Fruit fly (Drosophila melanogaster) whole organism, embryonic: ENCODE measurements around the gene cass.

Experiments used
- Abd-B ChIP-seq: fragments of 200-800 bp; sonication (Bioruptor generic); optimal IDR thresholded peaks from 2 replicates; lab custom pipeline; 2018; ENCODE audit warnings: missing biosample characterization, mild to moderate bottlenecking, missing genetic modification characterization, moderate library complexity
- Adf1 ChIP-seq: fragments of 200-800 bp; sonication (Bioruptor generic); IDR thresholded peaks from 2 replicates; pipeline ENCODE4 v1.3.6; 2022; ENCODE audit warnings: missing biosample characterization, missing genetic modification characterization
- Asciz ChIP-seq: fragments of 200-800 bp; sonication (Bioruptor generic); optimal IDR thresholded peaks from 2 replicates; lab custom pipeline; 2017; ENCODE audit warnings: missing biosample characterization, mild to moderate bottlenecking, missing genetic modification characterization, missing genetic modification reagents
- C15 ChIP-seq: fragments of 200-800 bp; sonication (Bioruptor generic); IDR thresholded peaks from 3 replicates; pipeline ENCODE4 v1.3.6; 2022; ENCODE audit warnings: missing biosample characterization, missing genetic modification characterization
- CG10565 ChIP-seq: fragments of 200-800 bp; sonication (Bioruptor generic); optimal IDR thresholded peaks from 3 replicates; lab custom pipeline; 2016; ENCODE audit warnings: missing biosample characterization, mild to moderate bottlenecking, missing genetic modification characterization
- CG12299 ChIP-seq: fragments of 200-800 bp; sonication (Bioruptor generic); optimal IDR thresholded peaks from 2 replicates; lab custom pipeline; 2018; ENCODE audit warnings: missing biosample characterization, mild to moderate bottlenecking, missing genetic modification characterization
- CG12942 ChIP-seq: fragments of 200-800 bp; sonication (Bioruptor generic); optimal IDR thresholded peaks from 3 replicates; lab custom pipeline; 2016; ENCODE audit warnings: missing biosample characterization, missing genetic modification characterization
- CG13624 ChIP-seq: fragments of 200-800 bp; sonication (Bioruptor generic); optimal IDR thresholded peaks from 2 replicates; lab custom pipeline; 2016; ENCODE audit warnings: missing biosample characterization, missing genetic modification characterization
- CG14860 ChIP-seq: fragments of 200-800 bp; sonication (Bioruptor generic); IDR thresholded peaks from 3 replicates; pipeline ENCODE4 v1.3.6; 2022; ENCODE audit warnings: missing biosample characterization, missing genetic modification characterization; ENCODE audit not compliant: partially characterized antibody
- CG16813 ChIP-seq: fragments of 200-800 bp; sonication (Bioruptor generic); IDR thresholded peaks from 3 replicates; pipeline ENCODE4 v1.3.6; 2022; ENCODE audit warnings: missing biosample characterization, missing genetic modification characterization; ENCODE audit not compliant: partially characterized antibody
- CG17186 ChIP-seq: fragments of 200-800 bp; sonication (Bioruptor generic); optimal IDR thresholded peaks from 3 replicates; lab custom pipeline; 2017; ENCODE audit warnings: missing biosample characterization, missing genetic modification reagents, missing genetic modification characterization
- CG17912 ChIP-seq: fragments of 200-800 bp; sonication (Bioruptor generic); optimal IDR thresholded peaks from 2 replicates; lab custom pipeline; 2018; ENCODE audit warnings: missing biosample characterization, mild to moderate bottlenecking, missing genetic modification characterization
- CG1792 ChIP-seq: fragments of 200-800 bp; sonication (Bioruptor generic); optimal IDR thresholded peaks from 2 replicates; lab custom pipeline; 2016; ENCODE audit warnings: missing biosample characterization, missing genetic modification characterization
- CG18476 ChIP-seq: fragments of 200-800 bp; sonication (Bioruptor generic); optimal IDR thresholded peaks from 2 replicates; lab custom pipeline; 2016; ENCODE audit warnings: missing biosample characterization, mild to moderate bottlenecking, missing genetic modification characterization
- CG2116 ChIP-seq: fragments of 200-800 bp; sonication (Bioruptor generic); optimal IDR thresholded peaks from 3 replicates; lab custom pipeline; 2018; ENCODE audit warnings: missing biosample characterization, mild to moderate bottlenecking, missing genetic modification characterization
- CG2678 ChIP-seq: fragments of 200-800 bp; sonication (Bioruptor generic); optimal IDR thresholded peaks from 3 replicates; lab custom pipeline; 2019; ENCODE audit warnings: missing biosample characterization, mild to moderate bottlenecking, missing genetic modification characterization, moderate library complexity
- CG30403 ChIP-seq: fragments of 200-800 bp; sonication (Bioruptor generic); optimal IDR thresholded peaks from 3 replicates; lab custom pipeline; 2016; ENCODE audit warnings: missing biosample characterization, missing genetic modification characterization
- CG32767 ChIP-seq: fragments of 200-800 bp; sonication (Bioruptor generic); IDR thresholded peaks from 2 replicates; pipeline ENCODE4 v1.3.6; 2022; ENCODE audit warnings: missing biosample characterization, missing genetic modification characterization
- CG3281 ChIP-seq: fragments of 200-800 bp; sonication (Bioruptor generic); optimal IDR thresholded peaks from 3 replicates; lab custom pipeline; 2017; ENCODE audit warnings: missing biosample characterization, mild to moderate bottlenecking, missing genetic modification characterization
- CG33557 ChIP-seq: fragments of 200-800 bp; sonication (Bioruptor generic); optimal IDR thresholded peaks from 2 replicates; lab custom pipeline; 2019; ENCODE audit warnings: missing biosample characterization, mild to moderate bottlenecking, missing genetic modification characterization, moderate library complexity
- CG43689 ChIP-seq: fragments of 200-800 bp; sonication (Bioruptor generic); IDR thresholded peaks from 2 replicates; pipeline ENCODE4 v1.3.6; 2022; ENCODE audit warnings: missing biosample characterization, missing genetic modification characterization
- CG4730 ChIP-seq: fragments of 200-800 bp; sonication (Bioruptor generic); IDR thresholded peaks from 2 replicates; pipeline ENCODE4 v1.3.6; 2022; ENCODE audit warnings: missing biosample characterization, missing genetic modification characterization
- CG5953 ChIP-seq: fragments of 200-800 bp; sonication (Bioruptor generic); IDR thresholded peaks from 2 replicates; pipeline ENCODE4 v1.3.6; 2022; ENCODE audit warnings: missing biosample characterization, missing genetic modification characterization
- CG7745 ChIP-seq: fragments of 200-800 bp; sonication (Bioruptor generic); optimal IDR thresholded peaks from 2 replicates; lab custom pipeline; 2018; ENCODE audit warnings: missing biosample characterization, mild to moderate bottlenecking, missing genetic modification characterization, moderate library complexity
- CG9727 ChIP-seq: fragments of 200-800 bp; sonication (Bioruptor generic); optimal IDR thresholded peaks from 3 replicates; lab custom pipeline; 2017; ENCODE audit warnings: missing biosample characterization, mild to moderate bottlenecking, missing genetic modification characterization
- CG9876 ChIP-seq: fragments of 200-800 bp; sonication (Bioruptor generic); optimal IDR thresholded peaks from 2 replicates; lab custom pipeline; 2016; ENCODE audit warnings: missing biosample characterization, missing genetic modification characterization
- Dbx ChIP-seq: fragments of 200-800 bp; sonication (Bioruptor generic); IDR thresholded peaks from 3 replicates; pipeline ENCODE4 v1.3.6; 2022; ENCODE audit warnings: missing biosample characterization, missing genetic modification characterization
- Dip2 ChIP-seq: fragments of 200-800 bp; sonication (Bioruptor generic); IDR thresholded peaks from 2 replicates; pipeline ENCODE4 v1.3.6; 2022; ENCODE audit warnings: missing biosample characterization, missing genetic modification characterization
- Fer1 ChIP-seq: fragments of 200-800 bp; sonication (Bioruptor generic); optimal IDR thresholded peaks from 2 replicates; lab custom pipeline; 2017; ENCODE audit warnings: missing biosample characterization, mild to moderate bottlenecking, missing genetic modification characterization
- Fer2 ChIP-seq: fragments of 200-800 bp; sonication (Bioruptor generic); optimal IDR thresholded peaks from 2 replicates; lab custom pipeline; 2018; ENCODE audit warnings: missing biosample characterization, mild to moderate bottlenecking, missing genetic modification characterization, moderate library complexity
- Hr39 ChIP-seq: fragments of >200 bp; optimal IDR thresholded peaks from 2 replicates; lab custom pipeline; 2017
- Lpt ChIP-seq: fragments of >200 bp; optimal IDR thresholded peaks from 2 replicates; lab custom pipeline; 2018; ENCODE audit warnings: missing biosample characterization, missing genetic modification characterization
- Mes4 ChIP-seq: fragments of 200-800 bp; sonication (Bioruptor generic); optimal IDR thresholded peaks from 2 replicates; lab custom pipeline; 2016; ENCODE audit warnings: missing biosample characterization, missing genetic modification characterization
- NC2α ChIP-seq: fragments of 200-800 bp; sonication (Bioruptor generic); optimal IDR thresholded peaks from 2 replicates; lab custom pipeline; 2016; ENCODE audit warnings: missing biosample characterization, missing genetic modification characterization
- Spps ChIP-seq: fragments of 200-800 bp; sonication (Bioruptor generic); optimal IDR thresholded peaks from 2 replicates; lab custom pipeline; 2018; ENCODE audit warnings: missing biosample characterization, mild to moderate bottlenecking, missing genetic modification characterization
- ab ChIP-seq: fragments of 200-800 bp; sonication (Bioruptor generic); optimal IDR thresholded peaks from 2 replicates; lab custom pipeline; 2016; ENCODE audit warnings: missing biosample characterization, missing genetic modification characterization
- ap ChIP-seq: fragments of 200-800 bp; sonication (Bioruptor generic); IDR thresholded peaks from 2 replicates; pipeline ENCODE4 v1.3.6; 2022; ENCODE audit warnings: missing biosample characterization, missing genetic modification characterization
- ato ChIP-seq: fragments of 200-800 bp; sonication (Bioruptor generic); IDR thresholded peaks from 2 replicates; pipeline ENCODE4 v1.3.6; 2022; ENCODE audit warnings: missing biosample characterization, missing genetic modification characterization; ENCODE audit not compliant: partially characterized antibody
- dmrt11E ChIP-seq: fragments of 200-800 bp; sonication (Bioruptor generic); optimal IDR thresholded peaks from 3 replicates; lab custom pipeline; 2018; ENCODE audit warnings: missing biosample characterization, mild to moderate bottlenecking, missing genetic modification characterization, moderate library complexity
- dysf ChIP-seq: fragments of 200-800 bp; sonication (Bioruptor generic); IDR thresholded peaks from 3 replicates; pipeline ENCODE4 v1.3.6; 2022; ENCODE audit warnings: missing biosample characterization, missing genetic modification characterization
- ewg ChIP-seq: fragments of 200-800 bp; sonication (Bioruptor generic); optimal IDR thresholded peaks from 3 replicates; lab custom pipeline; 2017; ENCODE audit warnings: mild to moderate bottlenecking, missing biosample characterization, missing genetic modification reagents, missing genetic modification characterization
- fd96Cb ChIP-seq: fragments of 200-800 bp; sonication (Bioruptor generic); optimal IDR thresholded peaks from 2 replicates; lab custom pipeline; 2018; ENCODE audit warnings: missing biosample characterization, mild to moderate bottlenecking, missing genetic modification characterization, moderate library complexity
- fu2 ChIP-seq: fragments of 200-800 bp; sonication (Bioruptor generic); optimal IDR thresholded peaks from 2 replicates; lab custom pipeline; 2016; ENCODE audit warnings: missing biosample characterization, missing genetic modification characterization
- p53 ChIP-seq: fragments of 200-800 bp; sonication (Bioruptor generic); optimal IDR thresholded peaks from 2 replicates; lab custom pipeline; 2016; ENCODE audit warnings: missing biosample characterization, missing genetic modification characterization
- psq ChIP-seq: fragments of 200-800 bp; sonication (Bioruptor generic); optimal IDR thresholded peaks from 2 replicates; lab custom pipeline; 2017; ENCODE audit warnings: missing biosample characterization, missing genetic modification characterization
- repo ChIP-seq: fragments of 200-800 bp; sonication (Bioruptor generic); optimal IDR thresholded peaks from 2 replicates; lab custom pipeline; 2016; ENCODE audit warnings: missing biosample characterization, missing genetic modification characterization
- rib ChIP-seq: fragments of 200-800 bp; sonication (Bioruptor generic); IDR thresholded peaks from 2 replicates; pipeline ENCODE4 v1.3.6; 2022; ENCODE audit warnings: missing biosample characterization, missing genetic modification characterization
- run ChIP-seq: fragments of 200-800 bp; sonication (Bioruptor generic); optimal IDR thresholded peaks from 3 replicates; lab custom pipeline; 2018; ENCODE audit warnings: missing biosample characterization, mild to moderate bottlenecking, missing genetic modification characterization
- seq ChIP-seq: fragments of 200-800 bp; sonication (Bioruptor generic); IDR thresholded peaks from 2 replicates; pipeline ENCODE4 v1.3.6; 2022; ENCODE audit warnings: missing biosample characterization, missing genetic modification characterization
- tap ChIP-seq: fragments of 200-800 bp; optimal IDR thresholded peaks from 3 replicates; lab custom pipeline; 2019; ENCODE audit warnings: missing biosample characterization, mild to moderate bottlenecking, missing genetic modification characterization, moderate library complexity
- tgo ChIP-seq: fragments of 200-800 bp; sonication (Bioruptor generic); IDR thresholded peaks from 3 replicates; pipeline ENCODE4 v1.3.6; 2022; ENCODE audit warnings: missing biosample characterization, missing genetic modification characterization
- zen ChIP-seq: fragments of 200-800 bp; sonication (Bioruptor generic); optimal IDR thresholded peaks from 3 replicates; lab custom pipeline; 2018; ENCODE audit warnings: missing biosample characterization, mild to moderate bottlenecking, missing genetic modification characterization, moderate library complexity

cass gene

dm6 chr2L:17470630-17471029 lies 7.1 kb downstream of the cass start (continued):
- TF ChIP-seq CG12299: peak; percentile 71
- no peak for TF ChIP-seq CG9876 (GFP tag; lab: Kevin White, UChicago)
- no peak for TF ChIP-seq CG17186 (GFP tag; lab: Kevin White, UChicago)
- no peak for TF ChIP-seq fd96Cb (tag; lab: Kevin White, UChicago)
- peak; percentile 26; the same call in 1 of the 3 replicates for TF ChIP-seq dysf (GFP tag; lab: Robert Waterston, UW)
- no peak for TF ChIP-seq repo (GFP tag; lab: Kevin White, UChicago)
- TF ChIP-seq CG30403: no peak
- peak; percentile 74 for TF ChIP-seq Fer2 (tag; lab: Kevin White, UChicago)
- TF ChIP-seq CG16813 (GFP tag; lab: Robert Waterston, UW): no peak
- TF ChIP-seq tgo (GFP tag; lab: Robert Waterston, UW): no peak
- no peak for TF ChIP-seq Dip2 (GFP tag; lab: Robert Waterston, UW)
- TF ChIP-seq CG7745 (tag; lab: Kevin White, UChicago): no peak
- TF ChIP-seq CG18476 (GFP tag; lab: Kevin White, UChicago): peak; percentile 19
- TF ChIP-seq Dbx (GFP tag; lab: Robert Waterston, UW): peak; percentile 83; the same call in 2 of the 3 replicates
- TF ChIP-seq CG10565 (GFP tag; lab: Kevin White, UChicago): no peak
- TF ChIP-seq CG2116 (GFP tag; lab: Kevin White, UChicago): peak; percentile 13
- peak; percentile 35; the same call in 1 of the 2 replicates for TF ChIP-seq seq (GFP tag; lab: Robert Waterston, UW)
- no peak for TF ChIP-seq ato (GFP tag; lab: Robert Waterston, UW)
- TF ChIP-seq CG12942 (GFP tag; lab: Kevin White, UChicago): no peak
- no peak for TF ChIP-seq ab (GFP tag; lab: Kevin White, UChicago)
- TF ChIP-seq CG17912 (GFP tag; lab: Kevin White, UChicago): no peak
- TF ChIP-seq CG43689 (GFP tag; lab: Robert Waterston, UW): no peak
- peak; percentile 85 for TF ChIP-seq Fer1 (GFP tag; lab: Kevin White, UChicago)
- no peak for TF ChIP-seq Abd-B (GFP tag; lab: Kevin White, UChicago)
- peak; percentile 34 for TF ChIP-seq fu2 (GFP tag; lab: Kevin White, UChicago)
- TF ChIP-seq ewg: no peak
- no peak for TF ChIP-seq Hr39
- no peak for TF ChIP-seq CG4730 (GFP tag; lab: Robert Waterston, UW)
- TF ChIP-seq CG14860: no peak
- TF ChIP-seq ap: no peak
- TF ChIP-seq tap (tag; lab: Kevin White, UChicago): no peak
- TF ChIP-seq CG2678: peak; percentile 83
- no peak for TF ChIP-seq psq (GFP tag; lab: Kevin White, UChicago)
- TF ChIP-seq CG32767 (GFP tag; lab: Robert Waterston, UW): no peak
- no peak for TF ChIP-seq run
- no peak for TF ChIP-seq zen (tag; lab: Kevin White, UChicago)
- no peak for TF ChIP-seq Spps (tag; lab: Kevin White, UChicago)
- TF ChIP-seq CG1792 (GFP tag; lab: Kevin White, UChicago): peak; percentile 22
- no peak for TF ChIP-seq CG5953 (GFP tag; lab: Robert Waterston, UW)
- peak; percentile 90 for TF ChIP-seq CG3281
- no peak for TF ChIP-seq Mes4
- peak; percentile 15; the same call in 1 of the 3 replicates for TF ChIP-seq C15 (GFP tag; lab: Robert Waterston, UW)
- TF ChIP-seq Lpt (GFP tag; lab: Kevin White, UChicago): no peak
- TF ChIP-seq CG9727: peak; percentile 55
- TF ChIP-seq dmrt11E: no peak
- no peak for TF ChIP-seq Asciz
- no peak for TF ChIP-seq p53 (GFP tag; lab: Kevin White, UChicago)
- TF ChIP-seq Adf1 (GFP tag; lab: Robert Waterston, UW): peak; percentile 66
- peak; percentile 65 for TF ChIP-seq CG13624
- TF ChIP-seq rib (GFP tag; lab: Robert Waterston, UW): peak; percentile 87
- TF ChIP-seq NC2α (GFP tag; lab: Kevin White, UChicago): no peak
- no peak for TF ChIP-seq CG33557 (GFP tag; lab: Kevin White, UChicago)
